Fruit fly (Drosophila melanogaster) Kc167 (cell line): ENCODE results near the gene CG10237.

Experiments
- Myc ChIP-seq: fragments of >200 bp; optimal IDR thresholded peaks from 2 replicates; lab custom pipeline; 2017; ENCODE audit warnings: missing external identifiers
- Sin3A ChIP-seq: fragments of >200 bp; optimal IDR thresholded peaks from 2 replicates; lab custom pipeline; 2018; ENCODE audit warnings: missing external identifiers
- h ChIP-seq: fragments of >200 bp; optimal IDR thresholded peaks from 3 replicates; lab custom pipeline; 2018; ENCODE audit warnings: missing external identifiers
- insv ChIP-seq: fragments of >200 bp; optimal IDR thresholded peaks from 3 replicates; lab custom pipeline; 2018; ENCODE audit warnings: missing external identifiers
- psq ChIP-seq: fragments of >200 bp; optimal IDR thresholded peaks from 2 replicates; lab custom pipeline; 2017; ENCODE audit warnings: missing external identifiers
- ttk ChIP-seq: sonication (Bioruptor generic); optimal IDR thresholded peaks from 2 replicates; lab custom pipeline; 2017; ENCODE audit warnings: missing external identifiers

CG10237 gene

dm6 chr2L:19425765-19426329 lies 16.7 kb downstream of the CG10237 start:
- no peak for TF ChIP-seq psq (lab: Kevin White, UChicago)
- no peak for TF ChIP-seq Myc (lab: Kevin White, UChicago)
- no peak for TF ChIP-seq h (lab: Kevin White, UChicago)
- TF ChIP-seq ttk (lab: Kevin White, UChicago) = no peak
- no peak for TF ChIP-seq insv (lab: Kevin White, UChicago)
- no peak for TF ChIP-seq Sin3A

- TF ChIP-seq h (lab: Kevin White, UChicago) (no peak), psq (lab: Kevin White, UChicago) (no peak), Myc (lab: Kevin White, UChicago) (no peak), Sin3A (no peak), ttk (lab: Kevin White, UChicago) (no peak), insv (lab: Kevin White, UChicago) (no peak)
Observed at dm6 chr2L:19425105-19425504, 17.4 kb downstream of the CG10237 start.

dm6 chr2L:19424307-19424902 lies 18.1 kb downstream of the CG10237 start:
- no peak for TF ChIP-seq psq (lab: Kevin White, UChicago)
- no peak for TF ChIP-seq Myc (lab: Kevin White, UChicago)
- no peak for TF ChIP-seq h (lab: Kevin White, UChicago)

dm6 chr2L:19423467-19424122 lies 18.9 kb downstream of the CG10237 start, which contains the start of the genes Alp12 and CG13085:
Gene Alp12, plus strand, starts transcription at chr2L:19424050.
Gene CG13085, plus strand, starts transcription at chr2L:19424050.
- TF ChIP-seq h (lab: Kevin White, UChicago) (no peak), Sin3A (no peak), psq (lab: Kevin White, UChicago) (no peak), Myc (lab: Kevin White, UChicago) (no peak), ttk (lab: Kevin White, UChicago) (no peak), insv (lab: Kevin White, UChicago) (no peak)

- TF ChIP-seq ttk (lab: Kevin White, UChicago) (no peak), Sin3A (no peak), psq (lab: Kevin White, UChicago) (no peak), Myc (lab: Kevin White, UChicago) (no peak), insv (lab: Kevin White, UChicago) (no peak), h (lab: Kevin White, UChicago) (no peak)
Observed at dm6 chr2L:19422642-19423041, 19.9 kb downstream of the CG10237 start.

dm6 chr2L:19421573-19421972 lies 21.0 kb downstream of the CG10237 start:
- no peak for TF ChIP-seq h (lab: Kevin White, UChicago)
- TF ChIP-seq Sin3A = no peak
- TF ChIP-seq ttk (lab: Kevin White, UChicago) = no peak
- no peak for TF ChIP-seq Myc (lab: Kevin White, UChicago)
- no peak for TF ChIP-seq insv (lab: Kevin White, UChicago)
- TF ChIP-seq psq (lab: Kevin White, UChicago) = no peak

- TF ChIP-seq Myc (lab: Kevin White, UChicago) = no peak
- no peak for TF ChIP-seq insv (lab: Kevin White, UChicago)
- no peak for TF ChIP-seq h (lab: Kevin White, UChicago)
- no peak for TF ChIP-seq psq (lab: Kevin White, UChicago)
- no peak for TF ChIP-seq ttk (lab: Kevin White, UChicago)
- no peak for TF ChIP-seq Sin3A
Observed at dm6 chr2L:19418872-19419271, 23.7 kb downstream of the CG10237 start, which contains the start of gene lectin-37Db. Gene lectin-37Db, plus strand, starts transcription at chr2L:19419075.

dm6 chr2L:19418017-19418416 lies 24.5 kb downstream of the CG10237 start, which contains the start of gene lectin-37Da:
Gene lectin-37Da, plus strand, starts transcription at chr2L:19418317.
- TF ChIP-seq insv (lab: Kevin White, UChicago) = no peak
- TF ChIP-seq Myc (lab: Kevin White, UChicago) = no peak
- TF ChIP-seq Sin3A = no peak
- TF ChIP-seq h (lab: Kevin White, UChicago) = no peak
- no peak for TF ChIP-seq ttk (lab: Kevin White, UChicago)
- no peak for TF ChIP-seq psq (lab: Kevin White, UChicago)

dm6 chr2L:19416602-19417497 lies 25.7 kb downstream of the CG10237 start, which contains the start of gene Lectin-galC1:
Gene Lectin-galC1, plus strand, starts transcription at chr2L:19417447.
- TF ChIP-seq psq (lab: Kevin White, UChicago) = no peak
- TF ChIP-seq insv (lab: Kevin White, UChicago) = no peak
- TF ChIP-seq Myc (lab: Kevin White, UChicago) = no peak
- TF ChIP-seq Sin3A = no peak
- TF ChIP-seq h (lab: Kevin White, UChicago) = no peak
- no peak for TF ChIP-seq ttk (lab: Kevin White, UChicago)

dm6 chr2L:19415859-19416258 lies 26.7 kb downstream of the CG10237 start:
- TF ChIP-seq psq (lab: Kevin White, UChicago) (no peak), h (lab: Kevin White, UChicago) (no peak), insv (lab: Kevin White, UChicago) (no peak), ttk (lab: Kevin White, UChicago) (no peak), Myc (lab: Kevin White, UChicago) (no peak), Sin3A (no peak)

- TF ChIP-seq insv (lab: Kevin White, UChicago) = no peak
- TF ChIP-seq Sin3A = no peak
- no peak for TF ChIP-seq psq (lab: Kevin White, UChicago)
- TF ChIP-seq h (lab: Kevin White, UChicago) = no peak
- no peak for TF ChIP-seq ttk (lab: Kevin White, UChicago)
- TF ChIP-seq Myc (lab: Kevin White, UChicago) = no peak
Observed at dm6 chr2L:19415133-19415532, 27.4 kb downstream of the CG10237 start.
